Fruit fly (Drosophila melanogaster) whole organism, pupa: ENCODE measurements around the gene CG4586.

Experiments used
- CG10348 ChIP-seq: fragments of 200-800 bp; sonication (Bioruptor generic); IDR thresholded peaks from 2 replicates; pipeline ENCODE4 v1.3.6; 2022; ENCODE audit warnings: missing biosample characterization, missing genetic modification characterization
- CG15710 ChIP-seq: fragments of 200-800 bp; sonication (Bioruptor generic); optimal IDR thresholded peaks from 2 replicates; lab custom pipeline; 2018; ENCODE audit warnings: missing biosample characterization, mild to moderate bottlenecking, missing genetic modification characterization, moderate library complexity
- CG17806 ChIP-seq: fragments of 200-800 bp; sonication (Bioruptor generic); optimal IDR thresholded peaks from 2 replicates; lab custom pipeline; 2018; ENCODE audit warnings: missing biosample characterization, mild to moderate bottlenecking, missing genetic modification characterization, moderate library complexity
- CG9948 ChIP-seq: fragments of 200-800 bp; sonication (Bioruptor generic); optimal IDR thresholded peaks from 2 replicates; lab custom pipeline; 2018; ENCODE audit warnings: missing biosample characterization, mild to moderate bottlenecking, missing genetic modification characterization, moderate library complexity
- D1 ChIP-seq: fragments of 200-800 bp; sonication (Bioruptor generic); optimal IDR thresholded peaks from 2 replicates; lab custom pipeline; 2018; ENCODE audit warnings: missing biosample characterization, mild to moderate bottlenecking, missing genetic modification characterization, moderate library complexity
- Pif1A ChIP-seq: fragments of 200-800 bp; sonication (Bioruptor generic); optimal IDR thresholded peaks from 3 replicates; lab custom pipeline; 2016; ENCODE audit warnings: missing biosample characterization, missing genetic modification characterization
- Snoo ChIP-seq: fragments of 200-800 bp; sonication (Bioruptor generic); optimal IDR thresholded peaks from 3 replicates; lab custom pipeline; 2017; ENCODE audit warnings: missing biosample characterization, mild to moderate bottlenecking, missing genetic modification characterization, inconsistent platforms

dm6 chrX:7000444-7001134, 30.9 kb downstream of the CG4586 start:
- TF ChIP-seq CG15710 (tag; lab: Kevin White, UChicago) (peak; percentile 40), CG17806 (tag; lab: Kevin White, UChicago) (no peak), Snoo (tag; lab: Kevin White, UChicago) (no peak), Pif1A (peak; percentile 41), D1 (tag; lab: Kevin White, UChicago) (no peak), CG9948 (tag; lab: Kevin White, UChicago) (peak; percentile 20), CG10348 (GFP tag; lab: Robert Waterston, UW) (no peak)
